Fruit fly (Drosophila melanogaster) whole organism, embryonic: ENCODE results near the gene CG1137.

Experiments used
- CG2129 ChIP-seq: fragments of 200-800 bp; sonication (Bioruptor generic); IDR thresholded peaks from 2 replicates; pipeline ENCODE4 v1.3.6; 2022; ENCODE audit warnings: missing biosample characterization, missing genetic modification characterization; ENCODE audit not compliant: partially characterized antibody
- HLHmδ ChIP-seq: fragments of 200-800 bp; sonication (Bioruptor generic); optimal IDR thresholded peaks from 2 replicates; lab custom pipeline; 2018; ENCODE audit warnings: missing biosample characterization, mild to moderate bottlenecking, missing genetic modification characterization, moderate library complexity
- Sox100B ChIP-seq: fragments of 200-800 bp; sonication (Bioruptor generic); optimal IDR thresholded peaks from 3 replicates; lab custom pipeline; 2018; ENCODE audit warnings: missing biosample characterization, mild to moderate bottlenecking, missing genetic modification characterization
- Spps ChIP-seq: fragments of 200-800 bp; sonication (Bioruptor generic); optimal IDR thresholded peaks from 2 replicates; lab custom pipeline; 2018; ENCODE audit warnings: missing biosample characterization, mild to moderate bottlenecking, missing genetic modification characterization
- Ssrp ChIP-seq: fragments of 200-800 bp; sonication (Bioruptor generic); optimal IDR thresholded peaks from 2 replicates; lab custom pipeline; 2018; ENCODE audit warnings: missing biosample characterization, mild to moderate bottlenecking, missing genetic modification characterization, moderate library complexity
- chn ChIP-seq: fragments of 200-800 bp; sonication (Bioruptor generic); optimal IDR thresholded peaks from 2 replicates; lab custom pipeline; 2016; ENCODE audit warnings: missing biosample characterization, missing genetic modification characterization

dm6 chr3R:6580484-6580883 is 20.3 kb upstream of the CG1137 start, which contains the start of gene CG2336:
- TF ChIP-seq HLHmδ (GFP tag; lab: Kevin White, UChicago) (no peak), CG2129 (GFP tag; lab: Robert Waterston, UW) (no peak), Sox100B (GFP tag; lab: Kevin White, UChicago) (no peak), chn (GFP tag; lab: Kevin White, UChicago) (no peak), Ssrp (tag; lab: Kevin White, UChicago) (no peak), Spps (tag; lab: Kevin White, UChicago) (no peak)
